Worm (Caenorhabditis elegans) whole organism, late embryonic: Measurements from ENCODE around the gene cex-1.

Source experiments
- ceh-30 ChIP-seq: fragments of 150-350 bp; optimal IDR thresholded peaks from 2 replicates; lab custom pipeline; 2014; ENCODE audit warnings: missing biosample characterization, missing genetic modification characterization
- mec-3 ChIP-seq: sonication (generic microtip); optimal IDR thresholded peaks from 2 replicates; lab custom pipeline; 2016; ENCODE audit warnings: borderline replicate concordance, missing genetic modification characterization, missing compliant biosample characterization
- nhr-11 ChIP-seq: fragments of 150-350 bp; optimal IDR thresholded peaks from 2 replicates; lab custom pipeline; 2014; ENCODE audit warnings: missing biosample characterization, missing genetic modification characterization

- TF ChIP-seq mec-3 (tag; lab: Kevin White, UChicago) (no peak), nhr-11 (tag; lab: Kevin White, UChicago) (no peak), ceh-30 (tag; lab: Kevin White, UChicago) (no peak)
These were observed 21.8 kb upstream of the cex-1 start, which contains the start of gene F07F6.8 for ce11 chrII:5425633-5426032.
